Worm (Caenorhabditis elegans) whole organism, young adult: Measurements from ENCODE around the gene C55C3.8.

Experiments used
- C17E4.6 ChIP-seq: fragments of 200-800 bp; sonication (Bioruptor generic); IDR thresholded peaks from 2 replicates; pipeline ENCODE4 v1.3.6; 2022; ENCODE audit warnings: missing genetic modification reagents, missing genetic modification characterization, missing compliant biosample characterization
- F22D6.2 ChIP-seq: sonication (generic microtip); optimal IDR thresholded peaks from 2 replicates; lab custom pipeline; 2016; ENCODE audit warnings: mild to moderate bottlenecking, missing genetic modification characterization, missing compliant biosample characterization
- F33H1.4 ChIP-seq: fragments of 200-800 bp; sonication (Bioruptor generic); IDR thresholded peaks from 2 replicates; pipeline ENCODE4 v1.3.6; 2022; ENCODE audit warnings: missing genetic modification reagents, missing genetic modification characterization, missing compliant biosample characterization
- F52B5.7 ChIP-seq: sonication (generic microtip); optimal IDR thresholded peaks from 2 replicates; lab custom pipeline; 2016; ENCODE audit warnings: mild to moderate bottlenecking, missing genetic modification characterization, missing compliant biosample characterization
- K11D2.4 ChIP-seq: fragments of 200-800 bp; sonication (Bioruptor generic); IDR thresholded peaks from 2 replicates; pipeline ENCODE4 v1.3.6; 2022; ENCODE audit warnings: missing genetic modification reagents, missing genetic modification characterization, missing compliant biosample characterization
- T26A5.8 ChIP-seq: sonication (generic microtip); optimal IDR thresholded peaks from 2 replicates; lab custom pipeline; 2016; ENCODE audit warnings: missing genetic modification characterization, missing compliant biosample characterization
- attf-3 ChIP-seq: fragments of 200-800 bp; sonication (Bioruptor generic); conservative IDR thresholded peaks from 2 replicates; pipeline ENCODE4 v1.3.6; 2022; ENCODE audit warnings: missing genetic modification reagents, missing genetic modification characterization, missing compliant biosample characterization
- attf-5 ChIP-seq: fragments of 200-800 bp; sonication (Bioruptor generic); optimal IDR thresholded peaks from 2 replicates; lab custom pipeline; 2018; ENCODE audit warnings: mild to moderate bottlenecking, missing genetic modification characterization, missing compliant biosample characterization
- bed-2 ChIP-seq: fragments of 200-800 bp; sonication (Bioruptor generic); IDR thresholded peaks from 2 replicates; pipeline ENCODE4 v1.3.6; 2022; ENCODE audit warnings: missing genetic modification reagents, missing genetic modification characterization, missing compliant biosample characterization
- cebp-2 ChIP-seq: fragments of 200-800 bp; sonication (Bioruptor generic); IDR thresholded peaks from 2 replicates; pipeline ENCODE4 v1.3.6; 2022; ENCODE audit warnings: missing genetic modification characterization, missing compliant biosample characterization
- ceh-58 ChIP-seq: fragments of 200-800 bp; sonication (Bioruptor generic); IDR thresholded peaks from 2 replicates; pipeline ENCODE4 v1.3.6; 2022; ENCODE audit warnings: missing genetic modification characterization, missing compliant biosample characterization
- chd-7 ChIP-seq: sonication (generic microtip); optimal IDR thresholded peaks from 2 replicates; lab custom pipeline; 2016; ENCODE audit warnings: mild to moderate bottlenecking, missing genetic modification characterization, moderate library complexity, missing compliant biosample characterization
- dpff-1 ChIP-seq: sonication (generic microtip); optimal IDR thresholded peaks from 2 replicates; lab custom pipeline; 2017; ENCODE audit warnings: mild to moderate bottlenecking, missing genetic modification characterization, missing compliant biosample characterization
- ekl-4 ChIP-seq: fragments of 200-800 bp; sonication (Bioruptor generic); IDR thresholded peaks from 2 replicates; pipeline ENCODE4 v1.3.6; 2022; ENCODE audit warnings: missing genetic modification reagents, missing genetic modification characterization, missing compliant biosample characterization
- him-1 ChIP-seq: sonication (generic microtip); optimal IDR thresholded peaks from 2 replicates; lab custom pipeline; 2016; ENCODE audit warnings: missing genotype, missing genetic modification reagents, missing genetic modification characterization, missing compliant biosample characterization
- hlh-26 ChIP-seq: fragments of 200-800 bp; sonication (Bioruptor generic); conservative IDR thresholded peaks from 2 replicates; pipeline ENCODE4 v1.3.6; 2022; ENCODE audit warnings: missing genetic modification reagents, missing genetic modification characterization, missing compliant biosample characterization
- lag-1 ChIP-seq: fragments of 200-800 bp; sonication (Bioruptor generic); IDR thresholded peaks from 2 replicates; pipeline ENCODE4 v1.3.6; 2022; ENCODE audit warnings: missing genetic modification reagents, missing genetic modification characterization, missing compliant biosample characterization
- let-607 ChIP-seq, 2 experiments: fragments of 200-800 bp in 1 of 2; sonication (Bioruptor generic) in 1 of 2; sonication (generic microtip) in 1 of 2; optimal IDR thresholded peaks; 2 replicates each; lab custom pipeline; 2016 to 2018; ENCODE audit warnings: mild to moderate bottlenecking in 2 of 2, missing compliant biosample characterization in 2 of 2, missing genetic modification characterization in 2 of 2, moderate library complexity in 2 of 2, missing genotype in 1 of 2
- lin-54 ChIP-seq: fragments of 200-800 bp; sonication (Bioruptor generic); optimal IDR thresholded peaks from 2 replicates; lab custom pipeline; 2018; ENCODE audit warnings: mild to moderate bottlenecking, missing genetic modification characterization, missing compliant biosample characterization
- lsl-1 ChIP-seq: fragments of 200-800 bp; sonication (Bioruptor generic); optimal IDR thresholded peaks from 2 replicates; lab custom pipeline; 2018; ENCODE audit warnings: mild to moderate bottlenecking, missing genetic modification characterization, moderate library complexity, missing compliant biosample characterization
- mcd-1 ChIP-seq: fragments of 200-800 bp; sonication (Bioruptor generic); IDR thresholded peaks from 2 replicates; pipeline ENCODE4 v1.3.6; 2022; ENCODE audit warnings: missing genetic modification reagents, missing genetic modification characterization, missing compliant biosample characterization
- mel-28 ChIP-seq: sonication (generic microtip); optimal IDR thresholded peaks from 2 replicates; lab custom pipeline; 2016; ENCODE audit warnings: borderline replicate concordance, mild to moderate bottlenecking, missing genetic modification characterization, missing compliant biosample characterization
- nhr-120 ChIP-seq: fragments of 200-800 bp; sonication (Bioruptor generic); IDR thresholded peaks from 2 replicates; pipeline ENCODE4 v1.3.6; 2022; ENCODE audit warnings: missing genetic modification characterization, missing compliant biosample characterization
- nhr-179 ChIP-seq: sonication (generic microtip); optimal IDR thresholded peaks from 2 replicates; lab custom pipeline; 2016; ENCODE audit warnings: mild to moderate bottlenecking, missing genetic modification characterization, missing compliant biosample characterization
- nhr-90 ChIP-seq: sonication (generic microtip); optimal IDR thresholded peaks from 2 replicates; lab custom pipeline; 2016; ENCODE audit warnings: missing genotype, mild to moderate bottlenecking, missing genetic modification characterization, missing compliant biosample characterization
- pbrm-1 ChIP-seq: fragments of 200-800 bp; sonication (Bioruptor generic); IDR thresholded peaks from 2 replicates; pipeline ENCODE4 v1.3.6; 2022; ENCODE audit warnings: missing genetic modification reagents, missing genetic modification characterization, missing compliant biosample characterization
- pha-4 ChIP-seq: fragments of 150-350 bp; sonication (generic microtip); optimal IDR thresholded peaks from 2 replicates; lab custom pipeline; 2014; ENCODE audit warnings: missing biosample characterization, missing genetic modification reagents, missing genetic modification characterization
- rcor-1 ChIP-seq: fragments of 200-800 bp; sonication (Bioruptor generic); IDR thresholded peaks from 2 replicates; pipeline ENCODE4 v1.3.6; 2022; ENCODE audit warnings: missing genetic modification reagents, missing genetic modification characterization, missing compliant biosample characterization
- repo-1 ChIP-seq: sonication (generic microtip); optimal IDR thresholded peaks from 2 replicates; lab custom pipeline; 2017; ENCODE audit warnings: mild to moderate bottlenecking, missing genetic modification characterization, missing compliant biosample characterization
- sdz-38 ChIP-seq: sonication (generic microtip); optimal IDR thresholded peaks from 2 replicates; lab custom pipeline; 2016; ENCODE audit warnings: missing genotype, missing genetic modification characterization, missing compliant biosample characterization
- tbx-9 ChIP-seq: sonication (generic microtip); optimal IDR thresholded peaks from 2 replicates; lab custom pipeline; 2016; ENCODE audit warnings: borderline replicate concordance, missing genetic modification characterization, inconsistent platforms, missing compliant biosample characterization
- unc-130 ChIP-seq: sonication (generic microtip); optimal IDR thresholded peaks from 2 replicates; lab custom pipeline; 2016; ENCODE audit warnings: missing genetic modification reagents, missing genetic modification characterization, missing compliant biosample characterization
- ztf-18 ChIP-seq: sonication (generic microtip); optimal IDR thresholded peaks from 2 replicates; lab custom pipeline; 2016; ENCODE audit warnings: missing genotype, mild to moderate bottlenecking, missing genetic modification characterization, missing compliant biosample characterization
- ztf-26 ChIP-seq: sonication (generic microtip); optimal IDR thresholded peaks from 2 replicates; lab custom pipeline; 2017; ENCODE audit warnings: missing genetic modification characterization, missing compliant biosample characterization

C55C3.8 gene

ce11 chrIV:5671325-5671724 is 19.5 kb upstream of the C55C3.8 start (continued):
- TF ChIP-seq dpff-1 (tag; lab: Kevin White, UChicago) (no peak), mcd-1 (GFP tag; lab: Robert Waterston, UW) (no peak), ekl-4 (GFP tag; lab: Robert Waterston, UW) (no peak), cebp-2 (GFP tag; lab: Robert Waterston, UW) (no peak)

ce11 chrIV:5674435-5674834 is 16.4 kb upstream of the C55C3.8 start, which contains the start of gene srd-5:
Gene srd-5 (minus strand): TSS chrIV:5674535.
- TF ChIP-seq hlh-26 (GFP tag; lab: Robert Waterston, UW) = no peak
- no peak for TF ChIP-seq T26A5.8
- no peak for TF ChIP-seq ceh-58 (GFP tag; lab: Robert Waterston, UW)
- TF ChIP-seq chd-7 (tag; lab: Kevin White, UChicago) = no peak
- no peak for TF ChIP-seq repo-1
- no peak for TF ChIP-seq lin-54 (GFP tag; lab: Kevin White, UChicago)
- TF ChIP-seq lag-1 (GFP tag; lab: Robert Waterston, UW) = no peak
- TF ChIP-seq rcor-1 (GFP tag; lab: Robert Waterston, UW) = no peak
- no peak for TF ChIP-seq F22D6.2 (tag; lab: Kevin White, UChicago)
- TF ChIP-seq bed-2 (GFP tag; lab: Robert Waterston, UW) = no peak
- no peak for TF ChIP-seq nhr-179 (tag; lab: Kevin White, UChicago)
- no peak for TF ChIP-seq nhr-90 (tag; lab: Kevin White, UChicago)
- TF ChIP-seq mel-28 = no peak

ce11 chrIV:5678044-5678443 is 12.8 kb upstream of the C55C3.8 start, which contains the start of gene C55C3.4:
Gene C55C3.4 (minus strand): TSS chrIV:5678144.
- no peak for TF ChIP-seq lsl-1 (GFP tag; lab: Kevin White, UChicago)
- no peak for TF ChIP-seq sdz-38
- no peak for TF ChIP-seq mcd-1 (GFP tag; lab: Robert Waterston, UW)
- no peak for TF ChIP-seq pha-4 (tag; lab: Kevin White, UChicago)
- no peak for TF ChIP-seq dpff-1 (tag; lab: Kevin White, UChicago)
- TF ChIP-seq pbrm-1 (GFP tag; lab: Robert Waterston, UW) = no peak

ce11 chrIV:5682547-5683234 is 8.1 kb upstream of the C55C3.8 start, which contains the start of the genes C55C3.7 and C55C3.6:
Gene C55C3.7 (minus strand): TSS chrIV:5682647.
Gene C55C3.6 (plus strand): TSS chrIV:5683184.
- TF ChIP-seq K11D2.4 = no peak
- no peak for TF ChIP-seq F52B5.7
- no peak for TF ChIP-seq ztf-26 (tag; lab: Kevin White, UChicago)
- TF ChIP-seq tbx-9 (tag; lab: Kevin White, UChicago) = no peak
- no peak for TF ChIP-seq C17E4.6
- TF ChIP-seq F33H1.4 (GFP tag; lab: Robert Waterston, UW) = no peak
- no peak for TF ChIP-seq nhr-120 (GFP tag; lab: Robert Waterston, UW)
- TF ChIP-seq attf-3 (GFP tag; lab: Robert Waterston, UW) = no peak
- no peak for TF ChIP-seq unc-130 (GFP tag; lab: Kevin White, UChicago)
- TF ChIP-seq him-1 (tag; lab: Kevin White, UChicago) = no peak
- TF ChIP-seq ztf-18 (tag; lab: Kevin White, UChicago) = no peak
- TF ChIP-seq F22D6.2 (tag; lab: Kevin White, UChicago) = no peak
- TF ChIP-seq cebp-2 (GFP tag; lab: Robert Waterston, UW) = no peak
- no peak for TF ChIP-seq T26A5.8
- no peak for TF ChIP-seq let-607 (tag; optimal IDR thresholded peaks at IDR 0.05; lab: Kevin White, UChicago)
- no peak for TF ChIP-seq attf-5 (GFP tag; lab: Kevin White, UChicago)
- no peak for TF ChIP-seq lsl-1 (GFP tag; lab: Kevin White, UChicago)
- TF ChIP-seq ceh-58 (GFP tag; lab: Robert Waterston, UW) = no peak
